Worm (Caenorhabditis elegans) whole organism, L2 larva: ENCODE results near the gene R08C7.11.

Source experiments
- F13H6.1 ChIP-seq: sonication (generic microtip); optimal IDR thresholded peaks from 2 replicates; lab custom pipeline; 2016; ENCODE audit warnings: missing genetic modification characterization, missing compliant biosample characterization
- R02D3.7 ChIP-seq: fragments of 150-350 bp; optimal IDR thresholded peaks from 2 replicates; lab custom pipeline; 2014; ENCODE audit warnings: missing biosample characterization, missing genetic modification characterization
- ZK546.5 ChIP-seq: sonication (generic microtip); optimal IDR thresholded peaks from 2 replicates; lab custom pipeline; 2017; ENCODE audit warnings: missing biosample characterization, missing genetic modification characterization
- ama-1 ChIP-seq: fragments of 150-350 bp; optimal IDR thresholded peaks from 2 replicates; lab custom pipeline; 2018; ENCODE audit warnings: inconsistent platforms
- blmp-1 ChIP-seq: sonication (generic microtip); optimal IDR thresholded peaks from 2 replicates; lab custom pipeline; 2017; ENCODE audit warnings: missing genetic modification characterization, mild to moderate bottlenecking, missing compliant biosample characterization, antibody characterized with exemption, moderate library complexity; ENCODE audit not compliant: insufficient read depth
- ceh-16 ChIP-seq: fragments of 150-350 bp; optimal IDR thresholded peaks from 2 replicates; lab custom pipeline; 2014; ENCODE audit warnings: missing biosample characterization, missing genetic modification characterization
- ceh-82 ChIP-seq: fragments of 150-350 bp; optimal IDR thresholded peaks from 2 replicates; lab custom pipeline; 2014; ENCODE audit warnings: missing biosample characterization, missing genetic modification characterization
- crh-2 ChIP-seq: sonication (generic microtip); optimal IDR thresholded peaks from 2 replicates; lab custom pipeline; 2017; ENCODE audit warnings: missing biosample characterization, missing genetic modification characterization
- dmd-4 ChIP-seq: sonication (generic microtip); optimal IDR thresholded peaks from 2 replicates; lab custom pipeline; 2017; ENCODE audit warnings: missing biosample characterization, missing genetic modification characterization
- egl-27 ChIP-seq: sonication (generic microtip); optimal IDR thresholded peaks from 3 replicates; lab custom pipeline; 2017; ENCODE audit warnings: missing biosample characterization, missing genetic modification reagents, missing genetic modification characterization
- elt-1 ChIP-seq: fragments of 150-350 bp; optimal IDR thresholded peaks from 2 replicates; lab custom pipeline; 2014; ENCODE audit warnings: missing biosample characterization, missing genetic modification characterization
- fos-1 ChIP-seq: fragments of 150-350 bp; optimal IDR thresholded peaks from 2 replicates; lab custom pipeline; 2014; ENCODE audit warnings: missing biosample characterization, missing genetic modification characterization
- gmeb-1 ChIP-seq: fragments of 150-350 bp; optimal IDR thresholded peaks from 2 replicates; lab custom pipeline; 2014; ENCODE audit warnings: missing biosample characterization, missing genetic modification characterization
- lin-13 ChIP-seq: fragments of 150-350 bp; optimal IDR thresholded peaks from 2 replicates; lab custom pipeline; 2014; ENCODE audit warnings: missing biosample characterization, missing genetic modification reagents, missing genetic modification characterization
- lin-39 ChIP-seq: fragments of 150-350 bp; optimal IDR thresholded peaks from 2 replicates; lab custom pipeline; 2014; ENCODE audit warnings: missing biosample characterization, missing genetic modification reagents, missing genetic modification characterization
- mab-5 ChIP-seq: fragments of 150-350 bp; optimal IDR thresholded peaks from 2 replicates; lab custom pipeline; 2014; ENCODE audit warnings: missing biosample characterization, missing genetic modification characterization
- mbf-1 ChIP-seq: sonication (generic microtip); optimal IDR thresholded peaks from 2 replicates; lab custom pipeline; 2017; ENCODE audit warnings: missing biosample characterization, missing genetic modification characterization
- nhr-10 ChIP-seq: sonication (generic microtip); optimal IDR thresholded peaks from 2 replicates; lab custom pipeline; 2017; ENCODE audit warnings: missing biosample characterization, missing genetic modification characterization
- nhr-12 ChIP-seq: fragments of 150-350 bp; optimal IDR thresholded peaks from 2 replicates; lab custom pipeline; 2014; ENCODE audit warnings: missing biosample characterization, missing genetic modification characterization
- nhr-129 ChIP-seq: fragments of 150-350 bp; optimal IDR thresholded peaks from 2 replicates; lab custom pipeline; 2014; ENCODE audit warnings: missing biosample characterization, missing genetic modification characterization
- nhr-21 ChIP-seq: fragments of 150-350 bp; optimal IDR thresholded peaks from 2 replicates; lab custom pipeline; 2014; ENCODE audit warnings: missing biosample characterization, missing genetic modification characterization
- nhr-23 ChIP-seq: fragments of 150-350 bp; optimal IDR thresholded peaks from 2 replicates; lab custom pipeline; 2014; ENCODE audit warnings: missing biosample characterization, missing genetic modification reagents, missing genetic modification characterization
- nhr-237 ChIP-seq: fragments of 150-350 bp; optimal IDR thresholded peaks from 2 replicates; lab custom pipeline; 2014; ENCODE audit warnings: missing biosample characterization, missing genetic modification characterization
- nhr-25 ChIP-seq: fragments of 150-350 bp; sonication (generic microtip); optimal IDR thresholded peaks from 3 replicates; lab custom pipeline; 2014; ENCODE audit warnings: missing biosample characterization, missing genetic modification characterization
- nhr-6 ChIP-seq: fragments of 150-350 bp; optimal IDR thresholded peaks from 2 replicates; lab custom pipeline; 2014; ENCODE audit warnings: missing biosample characterization, missing genetic modification characterization
- nhr-77 ChIP-seq: fragments of 150-350 bp; optimal IDR thresholded peaks from 2 replicates; lab custom pipeline; 2014; ENCODE audit warnings: missing biosample characterization, missing genetic modification characterization
- peb-1 ChIP-seq: fragments of 150-350 bp; optimal IDR thresholded peaks from 2 replicates; lab custom pipeline; 2014; ENCODE audit warnings: missing biosample characterization, missing genetic modification characterization
- sem-4 ChIP-seq: fragments of 150-350 bp; optimal IDR thresholded peaks from 2 replicates; lab custom pipeline; 2014; ENCODE audit warnings: missing biosample characterization, missing genetic modification reagents, missing genetic modification characterization
- skn-1 ChIP-seq: sonication (generic microtip); optimal IDR thresholded peaks from 2 replicates; lab custom pipeline; 2017; ENCODE audit warnings: missing biosample characterization, missing genetic modification characterization
- sma-3 ChIP-seq: sonication (generic microtip); optimal IDR thresholded peaks from 2 replicates; lab custom pipeline; 2016; ENCODE audit warnings: missing genetic modification reagents, missing genetic modification characterization, missing compliant biosample characterization
- sma-9 ChIP-seq, 2 experiments: fragments of 150-350 bp in 1 of 2; sonication (generic microtip) in 1 of 2; optimal IDR thresholded peaks; 2 replicates each; lab custom pipeline; 2014 to 2016; ENCODE audit warnings: missing genetic modification characterization in 2 of 2, mild to moderate bottlenecking in 1 of 2, missing biosample characterization in 1 of 2, missing compliant biosample characterization in 1 of 2, missing genetic modification reagents in 1 of 2, moderate library complexity in 1 of 2
- snpc-4 ChIP-seq: fragments of 150-350 bp; optimal IDR thresholded peaks from 2 replicates; lab custom pipeline; 2014; ENCODE audit warnings: missing biosample characterization, missing genetic modification characterization
- unc-39 ChIP-seq: fragments of 150-350 bp; optimal IDR thresholded peaks from 2 replicates; lab custom pipeline; 2014; ENCODE audit warnings: missing biosample characterization, missing genetic modification characterization
- unc-55 ChIP-seq: fragments of 150-350 bp; sonication (generic microtip); optimal IDR thresholded peaks from 3 replicates; lab custom pipeline; 2014; ENCODE audit warnings: missing biosample characterization, missing genetic modification reagents, missing genetic modification characterization
- unc-62 ChIP-seq: fragments of 150-350 bp; optimal IDR thresholded peaks from 2 replicates; lab custom pipeline; 2014; ENCODE audit warnings: missing biosample characterization, missing genetic modification reagents, missing genetic modification characterization
- zag-1 ChIP-seq: fragments of 150-350 bp; optimal IDR thresholded peaks from 2 replicates; lab custom pipeline; 2014; ENCODE audit warnings: missing biosample characterization, missing genetic modification characterization
- ztf-1 ChIP-seq: fragments of 200-800 bp; sonication (Bioruptor generic); conservative IDR thresholded peaks from 2 replicates; pipeline ENCODE4 v1.3.6; 2022; ENCODE audit warnings: missing genetic modification characterization, missing compliant biosample characterization
- ztf-4 ChIP-seq: fragments of 150-350 bp; optimal IDR thresholded peaks from 2 replicates; lab custom pipeline; 2014; ENCODE audit warnings: missing biosample characterization, missing genetic modification characterization

R08C7.11 gene

DNA sequence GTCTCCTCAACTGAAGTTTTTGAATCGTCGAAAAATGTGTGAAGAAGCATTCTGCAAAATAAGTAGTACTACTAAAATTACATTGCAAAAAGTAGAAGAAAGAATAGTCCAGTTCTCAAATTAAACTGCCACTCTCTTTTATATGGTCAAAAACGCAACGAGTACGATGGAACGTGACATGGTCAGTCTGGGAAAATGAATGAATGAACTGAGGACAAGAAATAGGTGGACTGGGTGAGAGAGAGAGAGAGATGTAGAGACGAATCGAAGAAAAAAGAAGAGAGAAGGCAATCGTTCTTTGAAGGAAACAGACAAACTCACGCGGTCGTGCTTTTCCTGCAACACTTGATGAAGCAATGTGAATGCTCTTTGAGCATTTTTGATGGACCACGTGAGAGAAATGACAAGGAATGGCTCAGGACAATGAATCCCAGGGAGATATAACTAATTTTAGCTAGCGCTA is 22.3 kb upstream of the R08C7.11 start, which contains the start of gene M01H9.3 (continued):
- TF ChIP-seq nhr-6, result peak; percentile 80
- peak; percentile 15 for TF ChIP-seq snpc-4 (tag; lab: Kevin White, UChicago)
- TF ChIP-seq mbf-1 (tag; lab: Kevin White, UChicago), result no peak
- TF ChIP-seq skn-1 (tag; lab: Kevin White, UChicago), result no peak
- TF ChIP-seq R02D3.7 (tag; lab: Kevin White, UChicago), result no peak
- no peak for TF ChIP-seq lin-39 (tag; lab: Kevin White, UChicago)
- TF ChIP-seq ztf-1 (GFP tag; lab: Robert Waterston, UW), result no peak
- no peak for TF ChIP-seq lin-13 (GFP tag; lab: Kevin White, UChicago)
- TF ChIP-seq ceh-82 (tag; lab: Kevin White, UChicago), result no peak
- TF ChIP-seq unc-62 (GFP tag; lab: Kevin White, UChicago), result no peak

DNA sequence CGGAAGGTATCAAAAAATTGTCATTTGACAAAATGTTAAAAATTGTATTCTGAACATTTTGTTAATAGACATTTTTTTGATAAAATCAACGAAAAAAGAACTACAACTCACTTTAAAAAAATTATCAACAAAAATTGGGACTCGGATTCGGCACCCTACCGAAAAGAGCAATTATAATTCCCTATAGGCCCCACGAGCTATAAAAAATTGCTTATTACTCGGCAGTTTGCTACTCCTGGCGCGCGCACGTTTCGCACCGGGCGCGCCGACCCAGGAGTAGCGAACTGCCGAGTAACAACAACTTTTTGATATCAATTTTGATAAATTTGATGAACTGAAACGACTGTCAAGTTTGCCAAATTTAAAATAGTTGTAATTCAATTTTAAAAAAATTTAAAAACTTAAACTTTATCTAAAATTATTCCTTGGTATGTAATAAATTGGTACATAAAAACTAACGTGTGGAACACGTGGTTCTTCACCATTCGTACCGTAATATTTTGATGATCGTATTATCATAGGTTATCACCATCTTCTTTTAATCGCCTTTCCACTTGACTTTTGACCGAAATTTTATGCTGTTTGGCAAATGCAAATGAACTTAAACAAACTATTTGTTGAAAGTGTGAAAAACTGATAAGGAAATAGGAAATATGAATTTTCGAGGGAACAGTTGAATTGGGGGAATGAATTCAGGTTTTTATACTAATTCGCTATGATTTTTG is 20.8 kb upstream of the R08C7.11 start:
- TF ChIP-seq R02D3.7 (tag; lab: Kevin White, UChicago), result no peak
- no peak for TF ChIP-seq zag-1 (tag; lab: Kevin White, UChicago)
- peak; percentile 35 for TF ChIP-seq crh-2 (tag; lab: Kevin White, UChicago)
- TF ChIP-seq nhr-12 (tag; lab: Kevin White, UChicago), result no peak
- TF ChIP-seq nhr-21 (tag; lab: Kevin White, UChicago), result no peak
- no peak for TF ChIP-seq peb-1 (tag; lab: Kevin White, UChicago)
- peak; percentile 8 for TF ChIP-seq fos-1 (tag; lab: Kevin White, UChicago)
- no peak for TF ChIP-seq F13H6.1 (tag; lab: Kevin White, UChicago)
- no peak for TF ChIP-seq lin-13 (GFP tag; lab: Kevin White, UChicago)
- peak; percentile 56 for TF ChIP-seq sma-9 (GFP tag; optimal IDR thresholded peaks at IDR 0.05; lab: Kevin White, UChicago)
- TF ChIP-seq sma-9 (tag; optimal IDR thresholded peaks at IDR 0.05; lab: Kevin White, UChicago), result no peak
- TF ChIP-seq nhr-23 (tag; lab: Kevin White, UChicago), result no peak
- TF ChIP-seq nhr-6, result no peak
- no peak for TF ChIP-seq nhr-77 (tag; lab: Kevin White, UChicago)
- TF ChIP-seq ceh-82 (tag; lab: Kevin White, UChicago), result no peak
- no peak for TF ChIP-seq lin-39 (tag; lab: Kevin White, UChicago)
- TF ChIP-seq unc-55 (GFP tag; lab: Kevin White, UChicago), result no peak
- TF ChIP-seq elt-1 (tag; lab: Kevin White, UChicago), result no peak
- no peak for TF ChIP-seq mab-5 (tag; lab: Kevin White, UChicago)
- no peak for TF ChIP-seq ZK546.5 (tag; lab: Kevin White, UChicago)
- TF ChIP-seq dmd-4, result no peak
- TF ChIP-seq, all 48 proteins: peak for 3

DNA sequence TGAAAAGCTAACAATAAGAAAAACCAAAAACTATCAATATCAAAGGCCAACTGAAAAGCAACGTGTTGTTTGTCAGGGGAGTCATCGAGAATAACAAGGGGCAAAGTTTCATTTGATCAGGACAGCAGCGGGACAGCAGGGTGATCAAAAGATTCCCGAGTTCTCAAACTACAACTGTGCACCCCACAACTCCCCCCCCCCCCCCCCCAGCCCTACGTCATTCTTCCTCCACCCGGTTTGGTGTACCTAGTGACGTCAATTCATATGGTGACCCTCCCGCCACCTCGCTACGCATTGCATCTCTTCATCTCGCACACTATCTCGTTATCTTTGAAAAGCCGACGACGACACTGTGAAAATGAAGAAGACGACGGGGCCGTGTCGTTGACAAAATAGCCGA is 19.0 kb upstream of the R08C7.11 start:
- no peak for TF ChIP-seq ceh-16 (tag; lab: Kevin White, UChicago)
- TF ChIP-seq blmp-1 (tag; lab: Kevin White, UChicago), result no peak
- no peak for TF ChIP-seq fos-1 (tag; lab: Kevin White, UChicago)
- no peak for TF ChIP-seq R02D3.7 (tag; lab: Kevin White, UChicago)
- TF ChIP-seq ZK546.5 (tag; lab: Kevin White, UChicago), result no peak
- TF ChIP-seq nhr-23 (tag; lab: Kevin White, UChicago), result no peak
- no peak for TF ChIP-seq snpc-4 (tag; lab: Kevin White, UChicago)
- TF ChIP-seq unc-39, result no peak
- 0 out of 2 replicates have a peak, but pooled peaks have one; percentile 34 for TF ChIP-seq ztf-1 (GFP tag; lab: Robert Waterston, UW)
- TF ChIP-seq crh-2 (tag; lab: Kevin White, UChicago), result no peak
- peak; percentile 12 for TF ChIP-seq nhr-129 (tag; lab: Kevin White, UChicago)
- TF ChIP-seq sem-4 (tag; lab: Kevin White, UChicago), result no peak
- TF ChIP-seq, all 48 proteins: peak for 2

DNA sequence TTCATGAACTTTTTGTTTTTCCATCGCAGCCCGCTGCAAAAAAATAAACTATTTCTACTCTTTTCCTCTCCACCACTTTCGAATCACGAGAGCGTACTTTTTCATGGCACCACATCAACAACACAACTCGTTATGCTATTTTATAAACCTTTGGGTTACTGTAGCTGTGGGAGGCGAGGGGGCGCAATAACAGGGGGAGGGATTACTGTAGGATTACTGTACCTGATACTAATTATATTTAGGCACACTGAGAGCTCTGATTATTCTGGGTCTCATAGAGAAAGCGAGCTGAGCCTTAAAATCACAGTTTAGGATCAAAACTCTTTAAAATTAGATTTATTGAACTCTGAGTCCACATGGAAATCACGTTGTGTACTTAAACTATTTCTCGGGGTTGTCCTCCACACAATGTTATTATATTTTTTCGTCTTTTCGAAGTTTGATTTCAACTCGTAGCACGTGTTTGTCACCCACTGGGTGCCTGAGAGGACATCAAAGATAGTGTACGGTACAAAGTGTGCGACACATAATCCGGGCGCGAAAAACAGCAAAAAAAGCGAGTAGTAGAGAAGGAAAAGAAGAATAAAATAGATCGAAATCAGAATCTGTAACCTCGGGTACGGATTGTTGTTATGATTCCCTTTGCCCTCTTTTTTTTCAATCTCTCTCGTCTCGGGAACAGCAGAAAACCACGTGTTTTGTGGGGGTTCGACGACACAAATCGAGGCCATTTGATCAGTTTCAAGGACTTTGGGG is 17.9 kb upstream of the R08C7.11 start:
- TF ChIP-seq ama-1 (lab: Kevin White, UChicago) (no peak), blmp-1 (tag; lab: Kevin White, UChicago) (peak; percentile 60), sma-9 (GFP tag; optimal IDR thresholded peaks at IDR 0.05; lab: Kevin White, UChicago) (peak; percentile 81), sma-9 (tag; optimal IDR thresholded peaks at IDR 0.05; lab: Kevin White, UChicago) (no peak), gmeb-1 (tag; lab: Kevin White, UChicago) (peak; percentile 64), crh-2 (tag; lab: Kevin White, UChicago) (peak; percentile 46), nhr-237 (no peak), nhr-25 (tag; lab: Kevin White, UChicago) (peak; percentile 81), nhr-12 (tag; lab: Kevin White, UChicago) (no peak), snpc-4 (tag; lab: Kevin White, UChicago) (no peak), nhr-10 (tag; lab: Kevin White, UChicago) (no peak), skn-1 (tag; lab: Kevin White, UChicago) (no peak), unc-62 (GFP tag; lab: Kevin White, UChicago) (no peak), peb-1 (tag; lab: Kevin White, UChicago) (no peak), fos-1 (tag; lab: Kevin White, UChicago) (no peak), sma-3 (peak; percentile 55), mab-5 (tag; lab: Kevin White, UChicago) (no peak), ztf-1 (GFP tag; lab: Robert Waterston, UW) (no peak), unc-55 (GFP tag; lab: Kevin White, UChicago) (no peak), nhr-129 (tag; lab: Kevin White, UChicago) (peak; percentile 69), R02D3.7 (tag; lab: Kevin White, UChicago) (no peak), nhr-6 (peak; percentile 38), egl-27 (tag; lab: Kevin White, UChicago) (peak; percentile 2), unc-39 (no peak), F13H6.1 (tag; lab: Kevin White, UChicago) (peak; percentile 43), dmd-4 (no peak), ztf-4 (tag; lab: Kevin White, UChicago) (peak; percentile 10)
